Worm (Caenorhabditis elegans) whole organism, young adult: ENCODE data around the gene F49E11.2.

Source experiments
- Y95B8A.8 ChIP-seq: fragments of 200-800 bp; sonication (Bioruptor generic); IDR thresholded peaks from 2 replicates; pipeline ENCODE4 v1.3.6; 2022; ENCODE audit warnings: missing genetic modification reagents, missing genetic modification characterization, missing compliant biosample characterization
- ama-1 ChIP-seq, 3 experiments: fragments of 150-350 bp in 1 of 3; sonication (generic microtip) in 2 of 3; optimal IDR thresholded peaks; 2 replicates each; lab custom pipeline; 2014 to 2018; ENCODE audit warnings: missing biosample characterization in 2 of 3, missing genetic modification characterization in 2 of 3, missing genetic modification reagents in 2 of 3
- athp-1 ChIP-seq: sonication (generic microtip); optimal IDR thresholded peaks from 2 replicates; lab custom pipeline; 2017; ENCODE audit warnings: mild to moderate bottlenecking, missing genetic modification characterization, missing compliant biosample characterization
- ceh-27 ChIP-seq: fragments of 200-800 bp; sonication (Bioruptor generic); optimal IDR thresholded peaks from 2 replicates; lab custom pipeline; 2018; ENCODE audit warnings: mild to moderate bottlenecking, missing genetic modification characterization, moderate library complexity, missing compliant biosample characterization
- egrh-3 ChIP-seq: fragments of 200-800 bp; sonication (Bioruptor generic); IDR thresholded peaks from 2 replicates; pipeline ENCODE4 v1.3.6; 2022; ENCODE audit warnings: missing genetic modification reagents, missing genetic modification characterization, missing compliant biosample characterization
- ets-4 ChIP-seq: fragments of 200-800 bp; sonication (Bioruptor generic); optimal IDR thresholded peaks from 2 replicates; lab custom pipeline; 2018; ENCODE audit warnings: mild to moderate bottlenecking, missing genetic modification characterization, missing compliant biosample characterization
- fkh-3 ChIP-seq: sonication (generic microtip); optimal IDR thresholded peaks from 2 replicates; lab custom pipeline; 2016; ENCODE audit warnings: mild to moderate bottlenecking, missing genetic modification characterization, missing compliant biosample characterization
- nfya-1 ChIP-seq: sonication (generic microtip); optimal IDR thresholded peaks from 2 replicates; lab custom pipeline; 2017; ENCODE audit warnings: antibody characterized with exemption, missing compliant biosample characterization, missing genetic modification characterization, borderline replicate concordance; ENCODE audit not compliant: insufficient read depth
- nfya-2 ChIP-seq: fragments of 200-800 bp; sonication (Bioruptor generic); IDR thresholded peaks from 2 replicates; pipeline ENCODE4 v1.3.6; 2022; ENCODE audit warnings: missing genetic modification reagents, missing genetic modification characterization, missing compliant biosample characterization
- rcor-1 ChIP-seq: fragments of 200-800 bp; sonication (Bioruptor generic); IDR thresholded peaks from 2 replicates; pipeline ENCODE4 v1.3.6; 2022; ENCODE audit warnings: missing genetic modification reagents, missing genetic modification characterization, missing compliant biosample characterization
- unc-62 ChIP-seq: fragments of 150-350 bp; optimal IDR thresholded peaks from 2 replicates; lab custom pipeline; 2014; ENCODE audit warnings: missing biosample characterization, missing genetic modification reagents, missing genetic modification characterization

DNA sequence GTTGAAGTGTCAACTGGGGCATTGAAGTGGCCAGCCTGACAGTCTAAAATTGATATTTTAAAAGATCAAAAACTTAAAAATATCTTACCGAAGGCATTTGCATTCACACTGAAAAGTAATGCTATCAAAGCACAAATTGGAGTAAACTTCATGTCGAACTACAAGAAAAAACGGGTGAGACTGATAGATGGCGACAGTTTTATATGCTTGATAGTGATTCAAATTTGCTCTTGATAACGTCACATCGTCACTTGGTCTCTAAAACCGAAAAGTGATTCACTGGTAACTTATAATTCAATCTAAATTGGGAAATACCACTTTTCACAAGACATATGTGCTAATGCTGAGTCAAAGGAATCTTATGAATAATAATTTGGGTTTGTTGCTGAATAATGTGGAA is 47.2 kb downstream of the F49E11.2 start, which contains the start of gene K10D11.5:
- TF ChIP-seq Y95B8A.8 (GFP tag; lab: Robert Waterston, UW), result no peak
- TF ChIP-seq nfya-2 (GFP tag; lab: Robert Waterston, UW), result no peak
- TF ChIP-seq ama-1 (optimal IDR thresholded peaks at IDR 0.05; lab: Kevin White, UChicago), result no peak
- TF ChIP-seq ama-1 (GFP tag; optimal IDR thresholded peaks at IDR 0.05; lab: Kevin White, UChicago), result no peak
- no peak for TF ChIP-seq nfya-1
- no peak for TF ChIP-seq egrh-3 (GFP tag; lab: Robert Waterston, UW)
- TF ChIP-seq ets-4 (GFP tag; lab: Kevin White, UChicago), result no peak
- TF ChIP-seq ceh-27 (GFP tag; lab: Kevin White, UChicago), result no peak
- TF ChIP-seq rcor-1, result no peak
- no peak for TF ChIP-seq athp-1
- TF ChIP-seq unc-62, result no peak
- TF ChIP-seq fkh-3, result no peak
